Worm (Caenorhabditis elegans) whole organism, L3 larva: ENCODE data around the gene sdz-23.

Experiments
- ceh-28 ChIP-seq: fragments of 150-350 bp; optimal IDR thresholded peaks from 2 replicates; lab custom pipeline; 2014; ENCODE audit warnings: missing biosample characterization, missing genetic modification reagents, missing genetic modification characterization
- ztf-11 ChIP-seq: fragments of 150-350 bp; optimal IDR thresholded peaks from 2 replicates; lab custom pipeline; 2014; ENCODE audit warnings: missing biosample characterization, missing genetic modification characterization

- TF ChIP-seq ceh-28 (no peak), ztf-11 (no peak)
Observed at ce11 chrV:8072047-8072446, 27.4 kb upstream of the sdz-23 start, which contains the start of gene str-144.
